Worm (Caenorhabditis elegans) whole organism, L2 larva: ENCODE data around the gene R02E12.4.

Source experiments
- C34F6.9 ChIP-seq: fragments of 150-350 bp; optimal IDR thresholded peaks from 2 replicates; lab custom pipeline; 2014; ENCODE audit warnings: missing biosample characterization, missing genetic modification characterization
- F13H6.1 ChIP-seq: sonication (generic microtip); optimal IDR thresholded peaks from 2 replicates; lab custom pipeline; 2016; ENCODE audit warnings: missing genetic modification characterization, missing compliant biosample characterization
- R02D3.7 ChIP-seq: fragments of 150-350 bp; optimal IDR thresholded peaks from 2 replicates; lab custom pipeline; 2014; ENCODE audit warnings: missing biosample characterization, missing genetic modification characterization
- ZK546.5 ChIP-seq: sonication (generic microtip); optimal IDR thresholded peaks from 2 replicates; lab custom pipeline; 2017; ENCODE audit warnings: missing biosample characterization, missing genetic modification characterization
- ama-1 ChIP-seq: fragments of 150-350 bp; optimal IDR thresholded peaks from 2 replicates; lab custom pipeline; 2018; ENCODE audit warnings: inconsistent platforms
- blmp-1 ChIP-seq: sonication (generic microtip); optimal IDR thresholded peaks from 2 replicates; lab custom pipeline; 2017; ENCODE audit warnings: missing genetic modification characterization, mild to moderate bottlenecking, missing compliant biosample characterization, antibody characterized with exemption, moderate library complexity; ENCODE audit not compliant: insufficient read depth
- ceh-16 ChIP-seq: fragments of 150-350 bp; optimal IDR thresholded peaks from 2 replicates; lab custom pipeline; 2014; ENCODE audit warnings: missing biosample characterization, missing genetic modification characterization
- ceh-82 ChIP-seq: fragments of 150-350 bp; optimal IDR thresholded peaks from 2 replicates; lab custom pipeline; 2014; ENCODE audit warnings: missing biosample characterization, missing genetic modification characterization
- elt-3 ChIP-seq: sonication (generic microtip); optimal IDR thresholded peaks from 2 replicates; lab custom pipeline; 2017; ENCODE audit warnings: missing biosample characterization, missing genetic modification characterization
- gmeb-1 ChIP-seq: fragments of 150-350 bp; optimal IDR thresholded peaks from 2 replicates; lab custom pipeline; 2014; ENCODE audit warnings: missing biosample characterization, missing genetic modification characterization
- lin-11 ChIP-seq: fragments of 150-350 bp; sonication (generic microtip); optimal IDR thresholded peaks from 2 replicates; lab custom pipeline; 2014; ENCODE audit warnings: missing biosample characterization, missing genetic modification characterization, inconsistent platforms, mixed read lengths
- lin-13 ChIP-seq: fragments of 150-350 bp; optimal IDR thresholded peaks from 2 replicates; lab custom pipeline; 2014; ENCODE audit warnings: missing biosample characterization, missing genetic modification reagents, missing genetic modification characterization
- lin-39 ChIP-seq: fragments of 150-350 bp; optimal IDR thresholded peaks from 2 replicates; lab custom pipeline; 2014; ENCODE audit warnings: missing biosample characterization, missing genetic modification reagents, missing genetic modification characterization
- lsy-2 ChIP-seq, 2 experiments: fragments of 150-350 bp in 1 of 2; sonication (generic microtip) in 1 of 2; optimal IDR thresholded peaks; 2 replicates each; lab custom pipeline; 2014 to 2017; ENCODE audit warnings: missing biosample characterization in 2 of 2, missing genetic modification characterization in 2 of 2
- mab-5 ChIP-seq: fragments of 150-350 bp; optimal IDR thresholded peaks from 2 replicates; lab custom pipeline; 2014; ENCODE audit warnings: missing biosample characterization, missing genetic modification characterization
- mbf-1 ChIP-seq: sonication (generic microtip); optimal IDR thresholded peaks from 2 replicates; lab custom pipeline; 2017; ENCODE audit warnings: missing biosample characterization, missing genetic modification characterization
- nhr-10 ChIP-seq: sonication (generic microtip); optimal IDR thresholded peaks from 2 replicates; lab custom pipeline; 2017; ENCODE audit warnings: missing biosample characterization, missing genetic modification characterization
- nhr-11 ChIP-seq: fragments of 150-350 bp; optimal IDR thresholded peaks from 2 replicates; lab custom pipeline; 2014; ENCODE audit warnings: missing biosample characterization, missing genetic modification characterization
- nhr-12 ChIP-seq: fragments of 150-350 bp; optimal IDR thresholded peaks from 2 replicates; lab custom pipeline; 2014; ENCODE audit warnings: missing biosample characterization, missing genetic modification characterization
- nhr-129 ChIP-seq: fragments of 150-350 bp; optimal IDR thresholded peaks from 2 replicates; lab custom pipeline; 2014; ENCODE audit warnings: missing biosample characterization, missing genetic modification characterization
- nhr-23 ChIP-seq: fragments of 150-350 bp; optimal IDR thresholded peaks from 2 replicates; lab custom pipeline; 2014; ENCODE audit warnings: missing biosample characterization, missing genetic modification reagents, missing genetic modification characterization
- nhr-6 ChIP-seq: fragments of 150-350 bp; optimal IDR thresholded peaks from 2 replicates; lab custom pipeline; 2014; ENCODE audit warnings: missing biosample characterization, missing genetic modification characterization
- nhr-77 ChIP-seq: fragments of 150-350 bp; optimal IDR thresholded peaks from 2 replicates; lab custom pipeline; 2014; ENCODE audit warnings: missing biosample characterization, missing genetic modification characterization
- sem-4 ChIP-seq: fragments of 150-350 bp; optimal IDR thresholded peaks from 2 replicates; lab custom pipeline; 2014; ENCODE audit warnings: missing biosample characterization, missing genetic modification reagents, missing genetic modification characterization
- skn-1 ChIP-seq: sonication (generic microtip); optimal IDR thresholded peaks from 2 replicates; lab custom pipeline; 2017; ENCODE audit warnings: missing biosample characterization, missing genetic modification characterization
- sma-9 ChIP-seq, 2 experiments: fragments of 150-350 bp in 1 of 2; sonication (generic microtip) in 1 of 2; optimal IDR thresholded peaks; 2 replicates each; lab custom pipeline; 2014 to 2016; ENCODE audit warnings: missing genetic modification characterization in 2 of 2, mild to moderate bottlenecking in 1 of 2, missing biosample characterization in 1 of 2, missing compliant biosample characterization in 1 of 2, missing genetic modification reagents in 1 of 2, moderate library complexity in 1 of 2
- snpc-4 ChIP-seq: fragments of 150-350 bp; optimal IDR thresholded peaks from 2 replicates; lab custom pipeline; 2014; ENCODE audit warnings: missing biosample characterization, missing genetic modification characterization
- unc-39 ChIP-seq: fragments of 150-350 bp; optimal IDR thresholded peaks from 2 replicates; lab custom pipeline; 2014; ENCODE audit warnings: missing biosample characterization, missing genetic modification characterization
- unc-55 ChIP-seq: fragments of 150-350 bp; sonication (generic microtip); optimal IDR thresholded peaks from 3 replicates; lab custom pipeline; 2014; ENCODE audit warnings: missing biosample characterization, missing genetic modification reagents, missing genetic modification characterization
- unc-62 ChIP-seq: fragments of 150-350 bp; optimal IDR thresholded peaks from 2 replicates; lab custom pipeline; 2014; ENCODE audit warnings: missing biosample characterization, missing genetic modification reagents, missing genetic modification characterization
- zag-1 ChIP-seq: fragments of 150-350 bp; optimal IDR thresholded peaks from 2 replicates; lab custom pipeline; 2014; ENCODE audit warnings: missing biosample characterization, missing genetic modification characterization
- ztf-1 ChIP-seq: fragments of 200-800 bp; sonication (Bioruptor generic); conservative IDR thresholded peaks from 2 replicates; pipeline ENCODE4 v1.3.6; 2022; ENCODE audit warnings: missing genetic modification characterization, missing compliant biosample characterization
- ztf-11 ChIP-seq: sonication (generic microtip); optimal IDR thresholded peaks from 2 replicates; lab custom pipeline; 2017; ENCODE audit warnings: missing biosample characterization, missing genetic modification characterization

Gene R02E12.4

ce11 chrX:3979146-3979545 lies 26.0 kb upstream of the R02E12.4 start:
- TF ChIP-seq lin-39 (no peak), blmp-1 (tag; lab: Kevin White, UChicago) (no peak), mab-5 (tag; lab: Kevin White, UChicago) (no peak), ZK546.5 (tag; lab: Kevin White, UChicago) (no peak), nhr-12 (no peak), unc-62 (no peak), nhr-11 (tag; lab: Kevin White, UChicago) (no peak), ama-1 (no peak), nhr-129 (tag; lab: Kevin White, UChicago) (no peak), ztf-11 (no peak), F13H6.1 (no peak), ceh-82 (no peak)

ce11 chrX:3982370-3982769 lies 22.7 kb upstream of the R02E12.4 start:
- TF ChIP-seq lsy-2 (tag; optimal IDR thresholded peaks at IDR 0.05; lab: Kevin White, UChicago) (no peak), ama-1 (no peak), ceh-82 (no peak), lin-39 (no peak), gmeb-1 (no peak), sma-9 (GFP tag; optimal IDR thresholded peaks at IDR 0.05; lab: Kevin White, UChicago) (no peak), sma-9 (tag; optimal IDR thresholded peaks at IDR 0.05; lab: Kevin White, UChicago) (no peak), blmp-1 (tag; lab: Kevin White, UChicago) (peak; percentile 62)

- TF ChIP-seq nhr-23 (tag; lab: Kevin White, UChicago) (no peak), ceh-16 (tag; lab: Kevin White, UChicago) (no peak), blmp-1 (tag; lab: Kevin White, UChicago) (no peak), lsy-2 (tag; optimal IDR thresholded peaks at IDR 0.05; lab: Kevin White, UChicago) (no peak), snpc-4 (tag; lab: Kevin White, UChicago) (no peak), ama-1 (no peak), skn-1 (tag; lab: Kevin White, UChicago) (no peak), nhr-12 (no peak), unc-55 (GFP tag; lab: Kevin White, UChicago) (no peak)
Measured at ce11 chrX:3988575-3988974, 16.5 kb upstream of the R02E12.4 start.

- TF ChIP-seq C34F6.9 (peak; percentile 12), mbf-1 (no peak), nhr-77 (tag; lab: Kevin White, UChicago) (no peak), ztf-1 (GFP tag; lab: Robert Waterston, UW) (no peak), lin-11 (tag; lab: Kevin White, UChicago) (no peak), unc-55 (GFP tag; lab: Kevin White, UChicago) (peak; percentile 5), ZK546.5 (tag; lab: Kevin White, UChicago) (no peak), nhr-10 (tag; lab: Kevin White, UChicago) (no peak), lin-13 (no peak), nhr-129 (tag; lab: Kevin White, UChicago) (peak; percentile 2), ceh-16 (tag; lab: Kevin White, UChicago) (no peak), sem-4 (no peak), skn-1 (tag; lab: Kevin White, UChicago) (no peak), elt-3 (no peak), sma-9 (GFP tag; optimal IDR thresholded peaks at IDR 0.05; lab: Kevin White, UChicago) (peak; percentile 7), sma-9 (tag; optimal IDR thresholded peaks at IDR 0.05; lab: Kevin White, UChicago) (no peak), nhr-23 (tag; lab: Kevin White, UChicago) (no peak), nhr-6 (no peak), blmp-1 (tag; lab: Kevin White, UChicago) (no peak), zag-1 (tag; lab: Kevin White, UChicago) (no peak), nhr-12 (no peak), unc-39 (tag; lab: Kevin White, UChicago) (no peak)
Measured at ce11 chrX:3990495-3990894, 14.6 kb upstream of the R02E12.4 start.

- TF ChIP-seq C34F6.9 (no peak), nhr-6 (no peak), R02D3.7 (tag; lab: Kevin White, UChicago) (no peak)
Measured at ce11 chrX:3990941-3991340, 14.2 kb upstream of the R02E12.4 start.

ce11 chrX:3991652-3992051 lies 13.5 kb upstream of the R02E12.4 start:
- TF ChIP-seq elt-3 (no peak), ZK546.5 (tag; lab: Kevin White, UChicago) (no peak), skn-1 (tag; lab: Kevin White, UChicago) (no peak)
